Worm (Caenorhabditis elegans) whole organism, L2 larva: ENCODE results near the gene faah-2.

ENCODE experiments used
- R02D3.7 ChIP-seq: fragments of 150-350 bp; optimal IDR thresholded peaks from 2 replicates; lab custom pipeline; 2014; ENCODE audit warnings: missing biosample characterization, missing genetic modification characterization
- blmp-1 ChIP-seq: sonication (generic microtip); optimal IDR thresholded peaks from 2 replicates; lab custom pipeline; 2017; ENCODE audit warnings: missing genetic modification characterization, mild to moderate bottlenecking, missing compliant biosample characterization, antibody characterized with exemption, moderate library complexity; ENCODE audit not compliant: insufficient read depth
- ceh-82 ChIP-seq: fragments of 150-350 bp; optimal IDR thresholded peaks from 2 replicates; lab custom pipeline; 2014; ENCODE audit warnings: missing biosample characterization, missing genetic modification characterization
- egl-27 ChIP-seq: sonication (generic microtip); optimal IDR thresholded peaks from 3 replicates; lab custom pipeline; 2017; ENCODE audit warnings: missing biosample characterization, missing genetic modification reagents, missing genetic modification characterization
- lin-11 ChIP-seq: fragments of 150-350 bp; sonication (generic microtip); optimal IDR thresholded peaks from 2 replicates; lab custom pipeline; 2014; ENCODE audit warnings: missing biosample characterization, missing genetic modification characterization, inconsistent platforms, mixed read lengths
- nhr-11 ChIP-seq: fragments of 150-350 bp; optimal IDR thresholded peaks from 2 replicates; lab custom pipeline; 2014; ENCODE audit warnings: missing biosample characterization, missing genetic modification characterization
- nhr-25 ChIP-seq: fragments of 150-350 bp; sonication (generic microtip); optimal IDR thresholded peaks from 3 replicates; lab custom pipeline; 2014; ENCODE audit warnings: missing biosample characterization, missing genetic modification characterization
- snpc-4 ChIP-seq: fragments of 150-350 bp; optimal IDR thresholded peaks from 2 replicates; lab custom pipeline; 2014; ENCODE audit warnings: missing biosample characterization, missing genetic modification characterization
- unc-55 ChIP-seq: fragments of 150-350 bp; sonication (generic microtip); optimal IDR thresholded peaks from 3 replicates; lab custom pipeline; 2014; ENCODE audit warnings: missing biosample characterization, missing genetic modification reagents, missing genetic modification characterization
- zag-1 ChIP-seq: fragments of 150-350 bp; optimal IDR thresholded peaks from 2 replicates; lab custom pipeline; 2014; ENCODE audit warnings: missing biosample characterization, missing genetic modification characterization

- TF ChIP-seq blmp-1 (tag; lab: Kevin White, UChicago) (no peak), R02D3.7 (tag; lab: Kevin White, UChicago) (no peak), lin-11 (no peak), snpc-4 (tag; lab: Kevin White, UChicago) (no peak), zag-1 (tag; lab: Kevin White, UChicago) (no peak), nhr-11 (tag; lab: Kevin White, UChicago) (no peak), nhr-25 (tag; lab: Kevin White, UChicago) (no peak), egl-27 (tag; lab: Kevin White, UChicago) (no peak), unc-55 (GFP tag; lab: Kevin White, UChicago) (no peak), ceh-82 (no peak)
These were observed 33.5 kb upstream of the faah-2 start, which contains the start of gene F42G8.8 for ce11 chrIV:8118790-8119189.
